Worm (Caenorhabditis elegans): ENCODE measurements around the gene sor-1.
A peak's percentile ranks its signal among the peaks of the same experiment; 100 is the strongest.

- TF ChIP-seq ztf-11 (tag; optimal IDR thresholded peaks at IDR 0.05) = peak; percentile 71
- no peak for TF ChIP-seq nhr-12 (tag; optimal IDR thresholded peaks at IDR 0.05)
- peak; percentile 60 for TF ChIP-seq mls-2 (tag; optimal IDR thresholded peaks at IDR 0.05)
- TF ChIP-seq snpc-4 (tag; optimal IDR thresholded peaks at IDR 0.05) = no peak
- TF ChIP-seq unc-62 (GFP tag; optimal IDR thresholded peaks at IDR 0.05) = peak; percentile 70
Measured at ce11 chrIII:8446940-8447403, 29.0 kb downstream of the sor-1 start, which contains the start of gene rpn-3.
